Fruit fly (Drosophila melanogaster) whole organism, embryonic: ENCODE measurements around the gene mRpL17.

ENCODE experiments used
- CG11504 ChIP-seq: fragments of 200-800 bp; sonication (Bioruptor generic); optimal IDR thresholded peaks from 3 replicates; lab custom pipeline; 2019; ENCODE audit warnings: missing biosample characterization, mild to moderate bottlenecking, missing genetic modification characterization, moderate library complexity
- CG12219 ChIP-seq: fragments of 200-800 bp; sonication (Bioruptor generic); optimal IDR thresholded peaks from 3 replicates; lab custom pipeline; 2018; ENCODE audit warnings: missing biosample characterization, mild to moderate bottlenecking, missing genetic modification characterization
- CG14050 ChIP-seq: fragments of 200-800 bp; sonication (Bioruptor generic); IDR thresholded peaks from 3 replicates; pipeline ENCODE4 v1.3.6; 2022; ENCODE audit warnings: missing biosample characterization, missing genetic modification characterization
- CG15601 ChIP-seq: fragments of 200-800 bp; sonication (Bioruptor generic); optimal IDR thresholded peaks from 3 replicates; lab custom pipeline; 2019; ENCODE audit warnings: missing biosample characterization, mild to moderate bottlenecking, missing genetic modification characterization, moderate library complexity
- CG17568 ChIP-seq: fragments of 200-800 bp; sonication (Bioruptor generic); optimal IDR thresholded peaks from 2 replicates; lab custom pipeline; 2018; ENCODE audit warnings: missing biosample characterization, mild to moderate bottlenecking, missing genetic modification characterization, moderate library complexity
- CG2116 ChIP-seq: fragments of 200-800 bp; sonication (Bioruptor generic); optimal IDR thresholded peaks from 3 replicates; lab custom pipeline; 2018; ENCODE audit warnings: missing biosample characterization, mild to moderate bottlenecking, missing genetic modification characterization
- CG4404 ChIP-seq: fragments of 200-800 bp; sonication (Bioruptor generic); IDR thresholded peaks from 2 replicates; pipeline ENCODE4 v1.3.6; 2022; ENCODE audit warnings: missing biosample characterization, missing genetic modification characterization
- CG4707 ChIP-seq: fragments of 200-800 bp; sonication (Bioruptor generic); optimal IDR thresholded peaks from 2 replicates; lab custom pipeline; 2018; ENCODE audit warnings: missing biosample characterization, mild to moderate bottlenecking, missing genetic modification characterization, moderate library complexity
- CG6689 ChIP-seq: fragments of 200-800 bp; sonication (Bioruptor generic); IDR thresholded peaks from 2 replicates; pipeline ENCODE4 v1.3.6; 2022; ENCODE audit warnings: missing biosample characterization, missing genetic modification characterization
- CG7963 ChIP-seq: fragments of 200-800 bp; sonication (Bioruptor generic); IDR thresholded peaks from 3 replicates; pipeline ENCODE4 v1.3.6; 2022; ENCODE audit warnings: missing biosample characterization, missing genetic modification characterization; ENCODE audit not compliant: partially characterized antibody
- CG7987 ChIP-seq: fragments of 200-800 bp; sonication (Bioruptor generic); optimal IDR thresholded peaks from 2 replicates; lab custom pipeline; 2018; ENCODE audit warnings: missing biosample characterization, mild to moderate bottlenecking, missing genetic modification characterization, moderate library complexity
- CG8281 ChIP-seq: fragments of 200-800 bp; sonication (Bioruptor generic); optimal IDR thresholded peaks from 2 replicates; lab custom pipeline; 2018; ENCODE audit warnings: missing biosample characterization, mild to moderate bottlenecking, missing genetic modification characterization, moderate library complexity
- CG8924 ChIP-seq: fragments of 200-800 bp; optimal IDR thresholded peaks from 3 replicates; lab custom pipeline; 2019; ENCODE audit warnings: missing biosample characterization, mild to moderate bottlenecking, missing genetic modification characterization, moderate library complexity
- CHES-1-like ChIP-seq: fragments of 200-800 bp; sonication (Bioruptor generic); optimal IDR thresholded peaks from 2 replicates; lab custom pipeline; 2016; ENCODE audit warnings: missing biosample characterization, missing genetic modification characterization
- CTCF ChIP-seq: fragments of 200-800 bp; sonication (Bioruptor generic); optimal IDR thresholded peaks from 2 replicates; lab custom pipeline; 2017; ENCODE audit warnings: missing biosample characterization, mild to moderate bottlenecking, missing genetic modification characterization, moderate library complexity
- Chrac-16 ChIP-seq: fragments of 200-800 bp; sonication (Bioruptor generic); optimal IDR thresholded peaks from 3 replicates; lab custom pipeline; 2016; ENCODE audit warnings: missing biosample characterization, missing genetic modification characterization
- CkIIα-i1 ChIP-seq: fragments of 200-800 bp; sonication (Bioruptor generic); IDR thresholded peaks from 2 replicates; pipeline ENCODE4 v1.3.6; 2022; ENCODE audit warnings: missing biosample characterization, missing genetic modification characterization
- D ChIP-seq, 2 experiments: fragments of 200-800 bp in 1 of 2; fragments of >200 bp in 1 of 2; sonication (Bioruptor generic) in 1 of 2; optimal IDR thresholded peaks; 2 replicates in 1 of 2; 3 replicates in 1 of 2; lab custom pipeline; 2017; ENCODE audit warnings: mild to moderate bottlenecking in 1 of 2, missing biosample characterization in 1 of 2, missing genetic modification characterization in 1 of 2, missing genetic modification reagents in 1 of 2
- Dad ChIP-seq: fragments of 200-800 bp; sonication (Bioruptor generic); optimal IDR thresholded peaks from 3 replicates; lab custom pipeline; 2016; ENCODE audit warnings: missing biosample characterization, missing genetic modification characterization
- Dfd ChIP-seq, 2 experiments: fragments of >200 bp; optimal IDR thresholded peaks; 2 replicates each; lab custom pipeline; 2017; ENCODE audit warnings: missing biosample characterization in 2 of 2, missing genetic modification characterization in 2 of 2
- Dip3 ChIP-seq: fragments of 200-800 bp; sonication (Bioruptor generic); optimal IDR thresholded peaks from 3 replicates; lab custom pipeline; 2016; ENCODE audit warnings: missing biosample characterization, missing genetic modification characterization
- Gsc ChIP-seq: fragments of 200-800 bp; sonication (Bioruptor generic); IDR thresholded peaks from 2 replicates; pipeline ENCODE4 v1.3.6; 2022; ENCODE audit warnings: missing biosample characterization, missing genetic modification characterization
- HLH3B ChIP-seq: fragments of 200-800 bp; sonication (Bioruptor generic); IDR thresholded peaks from 2 replicates; pipeline ENCODE4 v1.3.6; 2022; ENCODE audit warnings: missing biosample characterization, missing genetic modification characterization
- Hey ChIP-seq: fragments of 200-800 bp; sonication (Bioruptor generic); optimal IDR thresholded peaks from 3 replicates; lab custom pipeline; 2018; ENCODE audit warnings: missing biosample characterization, mild to moderate bottlenecking, missing genetic modification characterization
- Hmx ChIP-seq: fragments of 200-800 bp; sonication (Bioruptor generic); optimal IDR thresholded peaks from 2 replicates; lab custom pipeline; 2016; ENCODE audit warnings: missing biosample characterization, missing genetic modification characterization
- MTF-1 ChIP-seq: fragments of 200-800 bp; sonication (Bioruptor generic); optimal IDR thresholded peaks from 2 replicates; lab custom pipeline; 2018; ENCODE audit warnings: missing biosample characterization, mild to moderate bottlenecking, missing genetic modification characterization, borderline replicate concordance
- Spps ChIP-seq: fragments of 200-800 bp; sonication (Bioruptor generic); optimal IDR thresholded peaks from 2 replicates; lab custom pipeline; 2018; ENCODE audit warnings: missing biosample characterization, mild to moderate bottlenecking, missing genetic modification characterization
- Ssrp ChIP-seq: fragments of 200-800 bp; sonication (Bioruptor generic); optimal IDR thresholded peaks from 2 replicates; lab custom pipeline; 2018; ENCODE audit warnings: missing biosample characterization, mild to moderate bottlenecking, missing genetic modification characterization, moderate library complexity
- Vsx1 ChIP-seq: fragments of 200-800 bp; sonication (Bioruptor generic); optimal IDR thresholded peaks from 2 replicates; lab custom pipeline; 2017; ENCODE audit warnings: missing biosample characterization, mild to moderate bottlenecking, missing genetic modification characterization, missing genetic modification reagents
- ac ChIP-seq: fragments of 200-800 bp; sonication (Bioruptor generic); optimal IDR thresholded peaks from 3 replicates; lab custom pipeline; 2017; ENCODE audit warnings: missing biosample characterization, mild to moderate bottlenecking, missing genetic modification characterization
- ap ChIP-seq: fragments of 200-800 bp; sonication (Bioruptor generic); IDR thresholded peaks from 2 replicates; pipeline ENCODE4 v1.3.6; 2022; ENCODE audit warnings: missing biosample characterization, missing genetic modification characterization
- ato ChIP-seq: fragments of 200-800 bp; sonication (Bioruptor generic); IDR thresholded peaks from 2 replicates; pipeline ENCODE4 v1.3.6; 2022; ENCODE audit warnings: missing biosample characterization, missing genetic modification characterization; ENCODE audit not compliant: partially characterized antibody
- bowl ChIP-seq: fragments of 200-800 bp; sonication (Bioruptor generic); IDR thresholded peaks from 2 replicates; pipeline ENCODE4 v1.3.6; 2022; ENCODE audit warnings: missing biosample characterization, missing genetic modification characterization
- crp ChIP-seq, 2 experiments: fragments of 200-800 bp; sonication (Bioruptor generic); optimal IDR thresholded peaks; 2 replicates in 1 of 2; 3 replicates in 1 of 2; lab custom pipeline; 2017; ENCODE audit warnings: missing biosample characterization in 2 of 2, missing genetic modification characterization in 2 of 2, mild to moderate bottlenecking in 1 of 2, moderate library complexity in 1 of 2
- da ChIP-seq: fragments of 200-800 bp; sonication (Bioruptor generic); optimal IDR thresholded peaks from 2 replicates; lab custom pipeline; 2016; ENCODE audit warnings: missing biosample characterization, missing genetic modification characterization
- dati ChIP-seq: fragments of 200-800 bp; sonication (Bioruptor generic); IDR thresholded peaks from 2 replicates; pipeline ENCODE4 v1.3.6; 2022; ENCODE audit warnings: missing biosample characterization, missing genetic modification characterization
- dimm ChIP-seq: fragments of 200-800 bp; sonication (Bioruptor generic); IDR thresholded peaks from 2 replicates; pipeline ENCODE4 v1.3.6; 2022; ENCODE audit warnings: missing biosample characterization, missing genetic modification characterization
- eyg ChIP-seq: fragments of 200-800 bp; sonication (Bioruptor generic); optimal IDR thresholded peaks from 3 replicates; lab custom pipeline; 2016; ENCODE audit warnings: missing biosample characterization, missing genetic modification characterization
- gsb-n ChIP-seq: fragments of 200-800 bp; sonication (Bioruptor generic); optimal IDR thresholded peaks from 3 replicates; lab custom pipeline; 2018; ENCODE audit warnings: missing biosample characterization, mild to moderate bottlenecking, missing genetic modification characterization
- her ChIP-seq: fragments of 200-800 bp; sonication (Bioruptor generic); optimal IDR thresholded peaks from 2 replicates; lab custom pipeline; 2016; ENCODE audit warnings: missing biosample characterization, missing genetic modification characterization
- mirr ChIP-seq: fragments of 200-800 bp; sonication (Bioruptor generic); optimal IDR thresholded peaks from 3 replicates; lab custom pipeline; 2018; ENCODE audit warnings: missing biosample characterization, mild to moderate bottlenecking, missing genetic modification characterization
- pita ChIP-seq: fragments of 200-800 bp; sonication (Bioruptor generic); optimal IDR thresholded peaks from 2 replicates; lab custom pipeline; 2017; ENCODE audit warnings: missing biosample characterization, mild to moderate bottlenecking, missing genetic modification characterization
- sisA ChIP-seq: fragments of 200-800 bp; sonication (Bioruptor generic); IDR thresholded peaks from 2 replicates; pipeline ENCODE4 v1.3.6; 2022; ENCODE audit warnings: missing biosample characterization, missing genetic modification characterization
- slbo ChIP-seq: fragments of 200-800 bp; sonication (Bioruptor generic); IDR thresholded peaks from 2 replicates; pipeline ENCODE4 v1.3.6; 2022; ENCODE audit warnings: missing biosample characterization, missing genetic modification characterization
- so ChIP-seq: fragments of 200-800 bp; sonication (Bioruptor generic); IDR thresholded peaks from 3 replicates; pipeline ENCODE4 v1.3.6; 2022; ENCODE audit warnings: missing biosample characterization, missing genetic modification characterization
- sug ChIP-seq: fragments of 200-800 bp; optimal IDR thresholded peaks from 2 replicates; lab custom pipeline; 2019; ENCODE audit warnings: missing biosample characterization, mild to moderate bottlenecking, missing genetic modification characterization, moderate library complexity
- tin ChIP-seq: fragments of 200-800 bp; sonication (Bioruptor generic); optimal IDR thresholded peaks from 3 replicates; lab custom pipeline; 2016; ENCODE audit warnings: missing biosample characterization, missing genetic modification characterization
- trem ChIP-seq: fragments of 200-800 bp; optimal IDR thresholded peaks from 3 replicates; lab custom pipeline; 2019; ENCODE audit warnings: missing biosample characterization, mild to moderate bottlenecking, missing genetic modification characterization, moderate library complexity
- ttk ChIP-seq: fragments of 200-800 bp; sonication (Bioruptor generic); IDR thresholded peaks from 2 replicates; pipeline ENCODE4 v2.1.2; 2022; ENCODE audit warnings: missing biosample characterization, missing genetic modification characterization
- zen ChIP-seq: fragments of 200-800 bp; sonication (Bioruptor generic); optimal IDR thresholded peaks from 3 replicates; lab custom pipeline; 2018; ENCODE audit warnings: missing biosample characterization, mild to moderate bottlenecking, missing genetic modification characterization, moderate library complexity

The mRpL17 gene

DNA sequence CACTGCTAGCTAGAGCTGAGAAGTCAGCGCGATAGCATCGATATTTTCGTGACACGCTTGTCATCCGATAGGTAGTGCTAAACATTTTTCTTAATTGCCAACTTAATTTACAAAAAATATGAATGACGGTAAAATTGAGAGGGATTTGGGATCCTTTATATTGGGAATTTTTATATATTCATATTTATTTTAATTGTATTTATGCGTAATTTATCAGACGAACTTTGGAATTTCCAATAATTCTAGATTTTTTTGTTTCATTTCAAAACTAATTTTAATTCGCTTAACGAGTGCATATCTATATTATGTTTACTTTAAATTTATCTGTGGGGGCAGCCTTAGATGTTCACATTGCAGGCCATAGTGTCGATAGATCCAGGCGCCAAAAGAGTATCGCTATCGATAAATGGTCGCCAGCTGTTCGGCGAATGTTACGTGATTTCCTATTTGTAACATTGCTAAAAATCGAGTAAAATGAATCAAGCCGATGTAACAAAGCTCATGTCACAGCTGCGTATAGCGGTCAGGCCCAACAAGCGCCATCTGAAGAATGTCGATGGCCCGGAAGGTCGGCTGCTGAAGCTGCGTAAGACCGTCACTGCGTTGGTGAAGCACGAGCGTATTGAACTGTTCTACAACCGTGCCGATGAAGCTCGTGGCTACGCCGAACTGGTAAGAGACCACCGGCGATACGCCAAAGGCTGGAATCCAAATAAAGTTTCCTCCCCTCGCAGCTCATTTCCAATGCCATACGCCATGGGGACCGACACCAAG lies at the start of gene mRpL17, which contains the start of gene Tudor-SN (continued):
- TF ChIP-seq Gsc (GFP tag; lab: Robert Waterston, UW) (no peak), CG12219 (GFP tag; lab: Kevin White, UChicago) (no peak), CG15601 (tag; lab: Kevin White, UChicago) (peak; percentile 25), CG4707 (GFP tag; lab: Kevin White, UChicago) (no peak), HLH3B (GFP tag; lab: Robert Waterston, UW) (no peak), slbo (peak; percentile 69), Dad (no peak), CG8924 (tag; lab: Kevin White, UChicago) (peak; percentile 30), ttk (GFP tag; lab: Robert Waterston, UW) (no peak), da (GFP tag; lab: Kevin White, UChicago) (no peak), CG8281 (tag; lab: Kevin White, UChicago) (no peak), CG17568 (GFP tag; lab: Kevin White, UChicago) (no peak), sisA (GFP tag; lab: Robert Waterston, UW) (no peak), Chrac-16 (GFP tag; lab: Kevin White, UChicago) (peak; percentile 40), trem (peak; percentile 98), Ssrp (tag; lab: Kevin White, UChicago) (peak; percentile 8), Dfd (GFP tag; optimal IDR thresholded peaks at IDR 0.05; lab: Kevin White, UChicago) (no peak), MTF-1 (GFP tag; lab: Kevin White, UChicago) (no peak), gsb-n (tag; lab: Kevin White, UChicago) (peak; percentile 13), crp (GFP tag; optimal IDR thresholded peaks at IDR 0.05; lab: Kevin White, UChicago) (peak in 1 of 2 experiments; percentile 83), ap (GFP tag; lab: Robert Waterston, UW) (no peak), CHES-1-like (GFP tag; lab: Kevin White, UChicago) (no peak), bowl (GFP tag; lab: Robert Waterston, UW) (no peak), eyg (GFP tag; lab: Kevin White, UChicago) (no peak), so (GFP tag; lab: Robert Waterston, UW) (no peak), ato (GFP tag; lab: Robert Waterston, UW) (peak; percentile 95), CG11504 (tag; lab: Kevin White, UChicago) (peak; percentile 64), Hmx (GFP tag; lab: Kevin White, UChicago) (no peak), CTCF (peak; percentile 6), pita (no peak), zen (tag; lab: Kevin White, UChicago) (peak; percentile 62), Spps (no peak), her (GFP tag; lab: Kevin White, UChicago) (no peak), Vsx1 (no peak), ac (no peak), CG14050 (GFP tag; lab: Robert Waterston, UW) (no peak), CG6689 (GFP tag; lab: Robert Waterston, UW) (0 out of 2 replicates have a peak, but pooled peaks have one; percentile 7), D (optimal IDR thresholded peaks at IDR 0.05; lab: Kevin White, UChicago) (no peak), D (GFP tag; optimal IDR thresholded peaks at IDR 0.05; lab: Kevin White, UChicago) (no peak), CG7987 (GFP tag; lab: Kevin White, UChicago) (no peak), dati (no peak), sug (tag; lab: Kevin White, UChicago) (peak; percentile 41), tin (peak; percentile 30), CG2116 (GFP tag; lab: Kevin White, UChicago) (peak; percentile 75), CkIIα-i1 (GFP tag; lab: Robert Waterston, UW) (no peak), mirr (GFP tag; lab: Kevin White, UChicago) (peak; percentile 14), dimm (GFP tag; lab: Robert Waterston, UW) (no peak), CG4404 (GFP tag; lab: Robert Waterston, UW) (peak; percentile 14; the same call in 1 of the 2 replicates), Dip3 (GFP tag; lab: Kevin White, UChicago) (peak; percentile 39), CG7963 (GFP tag; lab: Robert Waterston, UW) (peak; percentile 95), Hey (no peak)
